Worm (Caenorhabditis elegans) whole organism, L1 larva: ENCODE results near the gene nhr-28.

Experiments
- Y116A8C.19 ChIP-seq: sonication (generic microtip); optimal IDR thresholded peaks from 2 replicates; lab custom pipeline; 2016; ENCODE audit warnings: missing compliant biosample characterization, missing genetic modification characterization, borderline replicate concordance
- aha-1 ChIP-seq: fragments of 150-350 bp; optimal IDR thresholded peaks from 2 replicates; lab custom pipeline; 2014; ENCODE audit warnings: missing biosample characterization, missing genetic modification characterization
- blmp-1 ChIP-seq: fragments of 150-350 bp; optimal IDR thresholded peaks from 2 replicates; lab custom pipeline; 2014; ENCODE audit warnings: missing biosample characterization, missing genetic modification characterization
- ceh-8 ChIP-seq: fragments of 200-800 bp; sonication (Bioruptor generic); optimal IDR thresholded peaks from 2 replicates; lab custom pipeline; 2018; ENCODE audit warnings: mild to moderate bottlenecking, missing genetic modification characterization, moderate library complexity, missing compliant biosample characterization
- ceh-88 ChIP-seq: fragments of 200-800 bp; sonication (Bioruptor generic); IDR thresholded peaks from 2 replicates; pipeline ENCODE4 v1.3.6; 2022; ENCODE audit warnings: missing genetic modification characterization, missing compliant biosample characterization
- ces-1 ChIP-seq: fragments of 150-350 bp; optimal IDR thresholded peaks from 2 replicates; lab custom pipeline; 2014; ENCODE audit warnings: missing biosample characterization, missing genetic modification reagents, missing genetic modification characterization
- dpl-1 ChIP-seq, 3 experiments: fragments of 150-350 bp in 2 of 3; sonication (generic microtip) in 1 of 3; optimal IDR thresholded peaks; 2 replicates each; lab custom pipeline; 2014 to 2017; ENCODE audit warnings: missing biosample characterization in 3 of 3, missing genetic modification characterization in 3 of 3, missing genetic modification reagents in 3 of 3
- dsc-1 ChIP-seq: sonication (generic microtip); optimal IDR thresholded peaks from 2 replicates; lab custom pipeline; 2016; ENCODE audit warnings: mild to moderate bottlenecking, missing genetic modification characterization, missing compliant biosample characterization
- efl-1 ChIP-seq, 4 experiments: fragments of 150-350 bp; optimal IDR thresholded peaks in 3 of 4; peaks in 1 of 4; 1 replicate in 1 of 4; 2 replicates in 3 of 4; lab custom pipeline; 2014; ENCODE audit warnings: missing biosample characterization in 2 of 4, missing genetic modification characterization in 2 of 4, missing genetic modification reagents in 2 of 4
- egl-13 ChIP-seq: sonication (generic microtip); optimal IDR thresholded peaks from 2 replicates; lab custom pipeline; 2016; ENCODE audit warnings: missing genotype, missing genetic modification reagents, missing genetic modification characterization, missing compliant biosample characterization
- egl-27 ChIP-seq, 2 experiments: fragments of 150-350 bp in 1 of 2; sonication (generic microtip); optimal IDR thresholded peaks; 3 replicates each; lab custom pipeline; 2017 to 2018; ENCODE audit warnings: missing biosample characterization in 2 of 2, missing genetic modification characterization in 2 of 2, missing genetic modification reagents in 2 of 2
- elt-2 ChIP-seq: sonication (generic microtip); optimal IDR thresholded peaks from 2 replicates; lab custom pipeline; 2016; ENCODE audit warnings: missing genetic modification characterization, mild to moderate bottlenecking, inconsistent platforms, missing compliant biosample characterization, missing genetic modification reagents
- fkh-4 ChIP-seq: sonication (generic microtip); optimal IDR thresholded peaks from 2 replicates; lab custom pipeline; 2016; ENCODE audit warnings: missing compliant biosample characterization, missing genetic modification characterization, borderline replicate concordance
- grh-1 ChIP-seq: fragments of 200-800 bp; sonication (Bioruptor generic); IDR thresholded peaks from 2 replicates; pipeline ENCODE4 v1.3.6; 2022; ENCODE audit warnings: missing genetic modification reagents, missing genetic modification characterization, missing compliant biosample characterization
- hlh-4 ChIP-seq: sonication (generic microtip); optimal IDR thresholded peaks from 2 replicates; lab custom pipeline; 2016; ENCODE audit warnings: mild to moderate bottlenecking, missing genetic modification characterization, missing compliant biosample characterization
- hpl-2 ChIP-seq: fragments of 150-350 bp; optimal IDR thresholded peaks from 2 replicates; lab custom pipeline; 2014; ENCODE audit warnings: missing biosample characterization, missing genetic modification reagents, missing genetic modification characterization
- lin-13 ChIP-seq: fragments of 150-350 bp; optimal IDR thresholded peaks from 2 replicates; lab custom pipeline; 2014; ENCODE audit warnings: missing biosample characterization, missing genetic modification reagents, missing genetic modification characterization
- lin-14 ChIP-seq: fragments of 200-800 bp; sonication (Bioruptor generic); optimal IDR thresholded peaks from 2 replicates; lab custom pipeline; 2018; ENCODE audit warnings: mild to moderate bottlenecking, missing genetic modification characterization, moderate library complexity, missing compliant biosample characterization
- lsy-2 ChIP-seq, 2 experiments: fragments of 150-350 bp; optimal IDR thresholded peaks; 2 replicates each; lab custom pipeline; 2014; ENCODE audit warnings: missing biosample characterization in 2 of 2, missing genetic modification characterization in 2 of 2
- mab-9 ChIP-seq: fragments of 200-800 bp; sonication (Bioruptor generic); IDR thresholded peaks from 2 replicates; pipeline ENCODE4 v1.3.6; 2022; ENCODE audit warnings: missing genetic modification reagents, missing genetic modification characterization, missing compliant biosample characterization
- mdl-1 ChIP-seq, 2 experiments: fragments of 150-350 bp; optimal IDR thresholded peaks; 2 replicates each; lab custom pipeline; 2014 to 2017; ENCODE audit warnings: missing biosample characterization in 2 of 2, missing genetic modification characterization in 2 of 2, inconsistent platforms in 1 of 2
- nhr-11 ChIP-seq: fragments of 150-350 bp; optimal IDR thresholded peaks from 2 replicates; lab custom pipeline; 2014; ENCODE audit warnings: missing biosample characterization, missing genetic modification characterization
- nhr-19 ChIP-seq: fragments of 200-800 bp; sonication (Bioruptor generic); conservative IDR thresholded peaks from 2 replicates; pipeline ENCODE4 v1.3.6; 2022; ENCODE audit warnings: missing genetic modification characterization, missing compliant biosample characterization
- nhr-47 ChIP-seq: sonication (generic microtip); optimal IDR thresholded peaks from 2 replicates; lab custom pipeline; 2016; ENCODE audit warnings: mild to moderate bottlenecking, missing genetic modification characterization, moderate library complexity, missing compliant biosample characterization
- nhr-71 ChIP-seq: sonication (generic microtip); optimal IDR thresholded peaks from 2 replicates; lab custom pipeline; 2016; ENCODE audit warnings: mild to moderate bottlenecking, missing genetic modification characterization, moderate library complexity, missing compliant biosample characterization
- nhr-84 ChIP-seq: sonication (generic microtip); optimal IDR thresholded peaks from 2 replicates; lab custom pipeline; 2017; ENCODE audit warnings: missing biosample characterization, missing genetic modification characterization
- nhr-85 ChIP-seq: sonication (generic microtip); peaks from one replicate; lab custom pipeline; 2016; ENCODE audit warnings: missing genetic modification characterization, inconsistent platforms, missing compliant biosample characterization
- nhr-90 ChIP-seq: sonication (generic microtip); optimal IDR thresholded peaks from 2 replicates; lab custom pipeline; 2016; ENCODE audit warnings: mild to moderate bottlenecking, missing genetic modification characterization, missing compliant biosample characterization; ENCODE audit not compliant: poor library complexity
- rnt-1 ChIP-seq: sonication (generic microtip); optimal IDR thresholded peaks from 2 replicates; lab custom pipeline; 2016; ENCODE audit warnings: mild to moderate bottlenecking, missing genetic modification characterization, moderate library complexity, missing compliant biosample characterization
- skn-1 ChIP-seq: fragments of 150-350 bp; optimal IDR thresholded peaks from 2 replicates; lab custom pipeline; 2014; ENCODE audit warnings: missing biosample characterization, missing genetic modification characterization
- snpc-4 ChIP-seq: fragments of 150-350 bp; optimal IDR thresholded peaks from 2 replicates; lab custom pipeline; 2014; ENCODE audit warnings: missing biosample characterization, missing genetic modification characterization
- snu-23 ChIP-seq: sonication (generic microtip); optimal IDR thresholded peaks from 2 replicates; lab custom pipeline; 2016; ENCODE audit warnings: missing genetic modification characterization, missing compliant biosample characterization
- sup-37 ChIP-seq: fragments of 200-800 bp; sonication (Bioruptor generic); optimal IDR thresholded peaks from 2 replicates; lab custom pipeline; 2018; ENCODE audit warnings: mild to moderate bottlenecking, missing genetic modification characterization, missing compliant biosample characterization
- swsn-7 ChIP-seq: sonication (generic microtip); optimal IDR thresholded peaks from 2 replicates; lab custom pipeline; 2016; ENCODE audit warnings: missing genetic modification characterization, missing compliant biosample characterization
- tbx-2 ChIP-seq: sonication (generic microtip); optimal IDR thresholded peaks from 2 replicates; lab custom pipeline; 2016; ENCODE audit warnings: missing genetic modification characterization, missing compliant biosample characterization
- unc-130 ChIP-seq: fragments of 150-350 bp; optimal IDR thresholded peaks from 2 replicates; lab custom pipeline; 2017; ENCODE audit warnings: missing biosample characterization, missing genetic modification characterization, inconsistent platforms
- unc-86 ChIP-seq: sonication (generic microtip); optimal IDR thresholded peaks from 2 replicates; lab custom pipeline; 2016; ENCODE audit warnings: missing genetic modification characterization, missing compliant biosample characterization
- vab-15 ChIP-seq: sonication (generic microtip); optimal IDR thresholded peaks from 2 replicates; lab custom pipeline; 2017; ENCODE audit warnings: missing genotype, mild to moderate bottlenecking, missing genetic modification characterization, missing compliant biosample characterization
- xbp-1 ChIP-seq: sonication (generic microtip); optimal IDR thresholded peaks from 2 replicates; lab custom pipeline; 2016; ENCODE audit warnings: missing genetic modification characterization, missing compliant biosample characterization
- zag-1 ChIP-seq: fragments of 150-350 bp; optimal IDR thresholded peaks from 2 replicates; lab custom pipeline; 2014; ENCODE audit warnings: missing biosample characterization, missing genetic modification characterization
- zip-4 ChIP-seq: fragments of 200-800 bp; sonication (Bioruptor generic); optimal IDR thresholded peaks from 2 replicates; lab custom pipeline; 2018; ENCODE audit warnings: mild to moderate bottlenecking, missing genetic modification characterization, moderate library complexity, missing compliant biosample characterization
- ztf-11 ChIP-seq, 2 experiments: sonication (generic microtip); optimal IDR thresholded peaks; 2 replicates each; lab custom pipeline; 2016 to 2017; ENCODE audit warnings: missing genetic modification characterization in 2 of 2, missing biosample characterization in 1 of 2, missing compliant biosample characterization in 1 of 2

Gene nhr-28

ce11 chrX:16324222-16324621, 30.6 kb upstream of the nhr-28 start:
- TF ChIP-seq zag-1 (no peak), swsn-7 (tag; lab: Kevin White, UChicago) (no peak), mab-9 (GFP tag; lab: Robert Waterston, UW) (no peak), nhr-11 (tag; lab: Kevin White, UChicago) (no peak), nhr-90 (no peak), blmp-1 (tag; lab: Kevin White, UChicago) (peak; percentile 25)
- TF ChIP-seq, all 84 proteins: peak for 1

- TF ChIP-seq dsc-1, result peak; percentile 42
- peak; percentile 4 for TF ChIP-seq nhr-90
- TF ChIP-seq nhr-47, result peak; percentile 57
- TF ChIP-seq unc-86, result no peak
- peak; percentile 21 for TF ChIP-seq snu-23 (GFP tag; lab: Kevin White, UChicago)
- TF ChIP-seq efl-1 (optimal IDR thresholded peaks at IDR 0.05; lab: Kevin White, UChicago), result no peak
- TF ChIP-seq efl-1 (GFP tag; optimal IDR thresholded peaks at IDR 0.05 in 1 of 2; lab: Kevin White, UChicago), result peak in 1 of 2 experiments; percentile 83
- TF ChIP-seq zip-4, result no peak
- peak; percentile 30 for TF ChIP-seq nhr-71 (tag; lab: Kevin White, UChicago)
Measured at ce11 chrX:16327229-16327628, 27.5 kb upstream of the nhr-28 start.

ce11 chrX:16328328-16328727, 26.4 kb upstream of the nhr-28 start, which contains the start of gene C11G6.2:
Gene C11G6.2 (plus strand): TSS chrX:16328628.
- TF ChIP-seq nhr-85 (tag; lab: Kevin White, UChicago) (no peak), ztf-11 (tag; optimal IDR thresholded peaks at IDR 0.05; lab: Kevin White, UChicago) (no peak), nhr-84 (tag; lab: Kevin White, UChicago) (no peak), mab-9 (GFP tag; lab: Robert Waterston, UW) (no peak), fkh-4 (no peak), hlh-4 (tag; lab: Kevin White, UChicago) (no peak), ces-1 (GFP tag; lab: Kevin White, UChicago) (no peak), ceh-88 (GFP tag; lab: Robert Waterston, UW) (no peak), nhr-47 (no peak), sup-37 (no peak), snu-23 (GFP tag; lab: Kevin White, UChicago) (no peak), hpl-2 (GFP tag; lab: Kevin White, UChicago) (no peak), aha-1 (tag; lab: Kevin White, UChicago) (no peak), vab-15 (tag; lab: Kevin White, UChicago) (no peak), lsy-2 (tag; optimal IDR thresholded peaks at IDR 0.05; lab: Kevin White, UChicago) (no peak), unc-86 (no peak), Y116A8C.19 (tag; lab: Kevin White, UChicago) (no peak), dsc-1 (no peak), grh-1 (GFP tag; lab: Robert Waterston, UW) (no peak), unc-130 (tag; lab: Kevin White, UChicago) (no peak)

ce11 chrX:16331425-16331824, 23.4 kb upstream of the nhr-28 start:
- no peak for TF ChIP-seq dpl-1 (GFP tag; optimal IDR thresholded peaks at IDR 0.05; lab: Kevin White, UChicago)
- no peak for TF ChIP-seq ces-1 (GFP tag; lab: Kevin White, UChicago)
- TF ChIP-seq snpc-4 (tag; lab: Kevin White, UChicago), result no peak
- no peak for TF ChIP-seq egl-27 (tag; optimal IDR thresholded peaks at IDR 0.05; lab: Kevin White, UChicago)
- TF ChIP-seq rnt-1 (tag; lab: Kevin White, UChicago), result peak; percentile 7
- peak; percentile 9 to 49 for TF ChIP-seq efl-1 (optimal IDR thresholded peaks at IDR 0.05; lab: Kevin White, UChicago)
- no peak for TF ChIP-seq efl-1 (GFP tag; optimal IDR thresholded peaks at IDR 0.05 in 1 of 2; lab: Kevin White, UChicago)
- peak; percentile 9 for TF ChIP-seq nhr-85 (tag; lab: Kevin White, UChicago)

ce11 chrX:16331932-16332485, 22.8 kb upstream of the nhr-28 start, which contains the start of gene taf-3:
Gene taf-3 (plus strand): TSS chrX:16332435.
- TF ChIP-seq skn-1 (tag; lab: Kevin White, UChicago), result peak; percentile 36
- TF ChIP-seq mdl-1 (tag; optimal IDR thresholded peaks at IDR 0.05; lab: Kevin White, UChicago), result peak in 1 of 2 experiments; percentile 60
- no peak for TF ChIP-seq snpc-4 (tag; lab: Kevin White, UChicago)
- peak; percentile 43 for TF ChIP-seq tbx-2
- TF ChIP-seq zip-4, result no peak
- TF ChIP-seq nhr-19, result no peak
- no peak for TF ChIP-seq ceh-8 (GFP tag; lab: Kevin White, UChicago)
- peak; percentile 33 for TF ChIP-seq nhr-47
- peak; percentile 82 for TF ChIP-seq lin-14
- TF ChIP-seq fkh-4, result no peak
- TF ChIP-seq unc-86, result no peak
- peak; percentile 22 to 64 for TF ChIP-seq lsy-2 (tag; optimal IDR thresholded peaks at IDR 0.05; lab: Kevin White, UChicago)
- no peak for TF ChIP-seq egl-13 (tag; lab: Kevin White, UChicago)
- no peak for TF ChIP-seq lin-13 (GFP tag; lab: Kevin White, UChicago)
- TF ChIP-seq elt-2, result peak; percentile 25
- peak; percentile 15 for TF ChIP-seq xbp-1 (tag; lab: Kevin White, UChicago)
- peak; percentile 76 for TF ChIP-seq blmp-1 (tag; lab: Kevin White, UChicago)
